Fruit fly (Drosophila melanogaster) whole organism, pupa: ENCODE data around the gene CG34170.

Source experiments
- CG10348 ChIP-seq: fragments of 200-800 bp; sonication (Bioruptor generic); IDR thresholded peaks from 2 replicates; pipeline ENCODE4 v1.3.6; 2022; ENCODE audit warnings: missing biosample characterization, missing genetic modification characterization
- CG13204 ChIP-seq: fragments of 200-800 bp; sonication (Bioruptor generic); optimal IDR thresholded peaks from 2 replicates; lab custom pipeline; 2018; ENCODE audit warnings: missing biosample characterization, mild to moderate bottlenecking, missing genetic modification characterization, moderate library complexity
- CG14655 ChIP-seq: fragments of 200-800 bp; sonication (Bioruptor generic); optimal IDR thresholded peaks from 3 replicates; lab custom pipeline; 2017; ENCODE audit warnings: mild to moderate bottlenecking, missing biosample characterization, missing genetic modification reagents, missing genetic modification characterization
- CG15710 ChIP-seq: fragments of 200-800 bp; sonication (Bioruptor generic); optimal IDR thresholded peaks from 2 replicates; lab custom pipeline; 2018; ENCODE audit warnings: missing biosample characterization, mild to moderate bottlenecking, missing genetic modification characterization, moderate library complexity
- CG17806 ChIP-seq: fragments of 200-800 bp; sonication (Bioruptor generic); optimal IDR thresholded peaks from 2 replicates; lab custom pipeline; 2018; ENCODE audit warnings: missing biosample characterization, mild to moderate bottlenecking, missing genetic modification characterization, moderate library complexity
- CG32121 ChIP-seq: fragments of 200-800 bp; sonication (Bioruptor generic); IDR thresholded peaks from 2 replicates; pipeline ENCODE4 v1.3.6; 2022; ENCODE audit warnings: missing biosample characterization, missing genetic modification characterization
- CG34367 ChIP-seq: fragments of 200-800 bp; sonication (Bioruptor generic); optimal IDR thresholded peaks from 2 replicates; lab custom pipeline; 2018; ENCODE audit warnings: missing biosample characterization, mild to moderate bottlenecking, missing genetic modification characterization
- CG8301 ChIP-seq: fragments of 200-800 bp; sonication (Bioruptor generic); optimal IDR thresholded peaks from 2 replicates; lab custom pipeline; 2018; ENCODE audit warnings: missing biosample characterization, mild to moderate bottlenecking, missing genetic modification characterization
- D1 ChIP-seq: fragments of 200-800 bp; sonication (Bioruptor generic); optimal IDR thresholded peaks from 2 replicates; lab custom pipeline; 2018; ENCODE audit warnings: missing biosample characterization, mild to moderate bottlenecking, missing genetic modification characterization, moderate library complexity
- EcR ChIP-seq: fragments of 200-800 bp; sonication (Bioruptor generic); optimal IDR thresholded peaks from 3 replicates; lab custom pipeline; 2019; ENCODE audit warnings: missing biosample characterization, missing genetic modification characterization, mild to moderate bottlenecking, moderate library complexity, missing genetic modification reagents
- Ets98B ChIP-seq: fragments of 200-800 bp; sonication (Bioruptor generic); IDR thresholded peaks from 2 replicates; pipeline ENCODE4 v1.3.6; 2022; ENCODE audit warnings: missing biosample characterization, missing genetic modification characterization
- Pif1B ChIP-seq: fragments of 200-800 bp; sonication (Bioruptor generic); optimal IDR thresholded peaks from 3 replicates; lab custom pipeline; 2016; ENCODE audit warnings: missing biosample characterization, missing genetic modification characterization
- Snoo ChIP-seq: fragments of 200-800 bp; sonication (Bioruptor generic); optimal IDR thresholded peaks from 3 replicates; lab custom pipeline; 2017; ENCODE audit warnings: missing biosample characterization, mild to moderate bottlenecking, missing genetic modification characterization, inconsistent platforms
- gl ChIP-seq: fragments of 200-800 bp; sonication (Bioruptor generic); optimal IDR thresholded peaks from 2 replicates; lab custom pipeline; 2018; ENCODE audit warnings: missing biosample characterization, mild to moderate bottlenecking, missing genetic modification characterization

- TF ChIP-seq Snoo (tag; lab: Kevin White, UChicago) (no peak), CG17806 (tag; lab: Kevin White, UChicago) (no peak), D1 (no peak), CG32121 (GFP tag; lab: Robert Waterston, UW) (no peak), Ets98B (GFP tag; lab: Robert Waterston, UW) (no peak), Pif1B (no peak), gl (tag; lab: Kevin White, UChicago) (no peak), CG13204 (GFP tag; lab: Kevin White, UChicago) (no peak), CG14655 (no peak), CG10348 (GFP tag; lab: Robert Waterston, UW) (no peak), CG15710 (tag; lab: Kevin White, UChicago) (no peak), EcR (no peak), CG8301 (tag; lab: Kevin White, UChicago) (no peak), CG34367 (tag; lab: Kevin White, UChicago) (no peak)
Measured at dm6 chr2L:17292102-17292501, 19.5 kb downstream of the CG34170 start, which contains the start of gene CG6380.
